Fruit fly (Drosophila melanogaster) whole organism, wandering third instar larva: ENCODE results near the gene mRpL38.

ENCODE experiments used
- Dfd ChIP-seq: fragments of >200 bp; optimal IDR thresholded peaks from 2 replicates; lab custom pipeline; 2017; ENCODE audit warnings: missing biosample characterization, missing genetic modification characterization
- Hr78 ChIP-seq: fragments of >200 bp; optimal IDR thresholded peaks from 2 replicates; lab custom pipeline; 2017; ENCODE audit warnings: missing biosample characterization, missing genetic modification characterization
- Mio ChIP-seq: sonication (Bioruptor generic); optimal IDR thresholded peaks from 2 replicates; lab custom pipeline; 2016; ENCODE audit warnings: missing biosample characterization, missing genetic modification characterization
- N ChIP-seq: fragments of >200 bp; optimal IDR thresholded peaks from 2 replicates; lab custom pipeline; 2018; ENCODE audit warnings: missing biosample characterization, missing external identifiers, missing genetic modification characterization
- dl ChIP-seq, 2 experiments: fragments of 175-275, 200-275 bp in 1 of 2; fragments of 200-275 bp in 1 of 2; sonication (Bioruptor generic); optimal IDR thresholded peaks; lab custom pipeline; 2018; ENCODE audit warnings: mild to moderate bottlenecking in 2 of 2, missing biosample characterization in 2 of 2, missing genetic modification characterization in 2 of 2, moderate library complexity in 2 of 2; ENCODE audit not compliant: partially characterized antibody in 2 of 2, insufficient read depth in 1 of 2
- fru ChIP-seq: fragments of 200-800 bp; sonication (Bioruptor generic); optimal IDR thresholded peaks from 3 replicates; lab custom pipeline; 2016; ENCODE audit warnings: missing biosample characterization, mild to moderate bottlenecking, missing genetic modification characterization
- lola ChIP-seq: fragments of >200 bp; optimal IDR thresholded peaks from 2 replicates; lab custom pipeline; 2017; ENCODE audit warnings: missing biosample characterization, missing genetic modification characterization
- pan ChIP-seq: fragments of >200 bp; optimal IDR thresholded peaks from 2 replicates; lab custom pipeline; 2017
- psq ChIP-seq: fragments of 200-800 bp; sonication (Bioruptor generic); optimal IDR thresholded peaks from 3 replicates; lab custom pipeline; 2017; ENCODE audit warnings: missing biosample characterization, mild to moderate bottlenecking, missing genetic modification characterization, moderate library complexity
- sage ChIP-seq: fragments of 200-800 bp; sonication (Bioruptor generic); optimal IDR thresholded peaks from 2 replicates; lab custom pipeline; 2016; ENCODE audit warnings: missing biosample characterization, mild to moderate bottlenecking, missing genetic modification characterization
- usp ChIP-seq: fragments of >200 bp; optimal IDR thresholded peaks from 2 replicates; lab custom pipeline; 2017; ENCODE audit warnings: missing biosample characterization, missing genetic modification characterization

dm6 chrX:14201178-14201577 lies 24.9 kb upstream of the mRpL38 start, which contains the start of gene Prp16:
- TF ChIP-seq psq (no peak), fru (GFP tag; lab: Kevin White, UChicago) (no peak), lola (GFP tag; lab: Kevin White, UChicago) (no peak), sage (GFP tag; lab: Kevin White, UChicago) (no peak), Dfd (GFP tag; lab: Kevin White, UChicago) (no peak), pan (lab: Kevin White, UChicago) (no peak), Mio (GFP tag; lab: Kevin White, UChicago) (no peak), N (GFP tag; lab: Kevin White, UChicago) (no peak), usp (no peak), dl (GFP tag; optimal IDR thresholded peaks at IDR 0.05; lab: Kevin White, UChicago; ENCODE audit: insufficient read depth in 1 of 2, partially characterized antibody in 2 of 2) (no peak), Hr78 (GFP tag; lab: Kevin White, UChicago) (no peak)
